Fruit fly (Drosophila melanogaster) whole organism, adult: ENCODE measurements around the gene CG9171.

Experiments used
- Crg-1 ChIP-seq: fragments of 200-800 bp; sonication (Bioruptor generic); optimal IDR thresholded peaks from 2 replicates; lab custom pipeline; 2016; ENCODE audit warnings: missing biosample characterization, missing genetic modification characterization
- kay ChIP-seq: fragments of 200-800 bp; sonication (Bioruptor generic); peaks from one replicate; lab custom pipeline; 2016; ENCODE audit warnings: missing biosample characterization, missing genetic modification characterization, borderline replicate concordance

DNA sequence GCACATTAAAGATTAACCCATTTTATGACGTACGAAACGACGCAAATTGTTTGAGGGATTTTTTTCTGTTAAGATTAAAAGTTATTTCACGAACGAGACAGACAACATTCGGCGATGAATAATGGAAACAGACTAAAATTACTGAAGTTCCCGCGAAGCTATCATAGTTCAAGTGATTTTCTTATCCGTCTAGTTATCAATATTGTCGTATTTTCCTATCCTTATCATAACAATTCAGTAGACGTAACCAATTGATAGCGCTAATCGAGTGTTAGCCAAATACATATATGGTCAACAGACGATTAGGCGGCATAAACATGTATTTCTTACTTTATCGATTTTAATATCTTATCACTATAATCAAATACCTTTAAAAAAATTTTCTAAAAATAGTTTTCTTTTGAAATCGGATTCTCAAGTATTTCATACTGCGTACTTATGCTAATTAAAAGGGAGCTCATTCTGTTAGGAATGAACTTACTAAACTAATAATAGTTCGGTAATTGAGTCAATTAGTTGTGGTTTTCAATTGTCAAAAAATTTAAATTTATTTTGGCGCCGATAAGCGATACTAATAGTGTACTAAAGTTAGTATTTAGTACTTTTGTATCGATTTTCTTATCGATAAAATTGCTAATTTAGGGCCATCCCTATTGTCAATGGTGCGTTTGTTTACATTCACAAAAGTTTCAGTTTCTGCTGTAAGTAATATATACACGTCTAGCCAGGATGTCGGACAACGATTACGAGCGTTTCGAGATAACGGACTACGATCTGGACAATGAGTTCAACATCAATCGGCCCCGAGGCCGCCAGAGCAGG lies 79.4 kb downstream of the CG9171 start, which contains the start of the genes CG11149 and sip1:
- no peak for TF ChIP-seq Crg-1 (GFP tag; lab: Kevin White, UChicago)
- TF ChIP-seq kay: peak; percentile 72
